Worm (Caenorhabditis elegans) whole organism, L4 larva: ENCODE results near the gene F23H12.7.

Experiments
- R02D3.7 ChIP-seq: fragments of 150-350 bp; sonication (generic microtip); optimal IDR thresholded peaks from 3 replicates; lab custom pipeline; 2014; ENCODE audit warnings: missing biosample characterization, missing genetic modification characterization
- fkh-10 ChIP-seq: fragments of 150-350 bp; optimal IDR thresholded peaks from 2 replicates; lab custom pipeline; 2014; ENCODE audit warnings: missing biosample characterization, missing genetic modification reagents, missing genetic modification characterization
- pha-4 ChIP-seq, 2 experiments: fragments of 150-350 bp in 1 of 2; fragments of 200-800 bp in 1 of 2; sonication (Bioruptor generic) in 1 of 2; IDR thresholded peaks in 1 of 2; optimal IDR thresholded peaks in 1 of 2; 2 replicates each; pipeline versions ENCODE4 v1.3.6 to Lab custom; 2014 to 2022; ENCODE audit warnings: missing genetic modification characterization in 2 of 2, missing genetic modification reagents in 2 of 2, missing biosample characterization in 1 of 2, missing compliant biosample characterization in 1 of 2
- sdz-12 ChIP-seq: fragments of 200-800 bp; sonication (Bioruptor generic); optimal IDR thresholded peaks from 2 replicates; lab custom pipeline; 2018; ENCODE audit warnings: mild to moderate bottlenecking, missing genetic modification characterization, missing compliant biosample characterization
- snpc-4 ChIP-seq: fragments of 150-350 bp; optimal IDR thresholded peaks from 2 replicates; lab custom pipeline; 2014; ENCODE audit warnings: missing biosample characterization, missing genetic modification characterization
- zfp-3 ChIP-seq: fragments of 200-800 bp; sonication (Bioruptor generic); conservative IDR thresholded peaks from 2 replicates; pipeline ENCODE4 v1.3.6; 2022; ENCODE audit warnings: missing genetic modification reagents, missing genetic modification characterization, missing compliant biosample characterization

ce11 chrV:12361644-12362043, 9.8 kb upstream of the F23H12.7 start, which contains the start of gene fipr-1:
- TF ChIP-seq pha-4 (GFP tag; IDR thresholded peaks at IDR 0.05; lab: Robert Waterston, UW) = no peak
- no peak for TF ChIP-seq pha-4 (tag; optimal IDR thresholded peaks at IDR 0.05; lab: Kevin White, UChicago)
- TF ChIP-seq fkh-10 (GFP tag; lab: Kevin White, UChicago) = no peak
- TF ChIP-seq R02D3.7 (tag; lab: Kevin White, UChicago) = no peak
- no peak for TF ChIP-seq snpc-4 (tag; lab: Kevin White, UChicago)
- TF ChIP-seq zfp-3 (GFP tag; lab: Robert Waterston, UW) = no peak
- no peak for TF ChIP-seq sdz-12 (GFP tag; lab: Kevin White, UChicago)
